Worm (Caenorhabditis elegans) whole organism, L1 larva: ENCODE data around the gene C08B6.6.
A peak's percentile ranks its signal among the peaks of the same experiment; 100 is the strongest.

Source experiments
- C04F5.9 ChIP-seq: sonication (generic microtip); optimal IDR thresholded peaks from 2 replicates; lab custom pipeline; 2016; ENCODE audit warnings: missing genetic modification characterization, missing compliant biosample characterization
- C16A3.4 ChIP-seq: fragments of 150-350 bp; optimal IDR thresholded peaks from 2 replicates; lab custom pipeline; 2014; ENCODE audit warnings: missing biosample characterization, missing genetic modification characterization
- C34B4.2 ChIP-seq: sonication (generic microtip); optimal IDR thresholded peaks from 2 replicates; lab custom pipeline; 2017; ENCODE audit warnings: mild to moderate bottlenecking, missing genetic modification characterization, missing compliant biosample characterization
- F16B12.6 ChIP-seq: fragments of 150-350 bp; optimal IDR thresholded peaks from 2 replicates; lab custom pipeline; 2014; ENCODE audit warnings: missing biosample characterization, missing genetic modification characterization
- alr-1 ChIP-seq: fragments of 200-800 bp; sonication (Bioruptor generic); optimal IDR thresholded peaks from 2 replicates; lab custom pipeline; 2018; ENCODE audit warnings: borderline replicate concordance, mild to moderate bottlenecking, missing genetic modification characterization, missing compliant biosample characterization
- aly-2 ChIP-seq: fragments of 150-350 bp; optimal IDR thresholded peaks from 2 replicates; lab custom pipeline; 2014; ENCODE audit warnings: missing biosample characterization, missing genetic modification characterization
- ama-1 ChIP-seq: fragments of 150-350 bp; optimal IDR thresholded peaks from 2 replicates; lab custom pipeline; 2014
- blmp-1 ChIP-seq: fragments of 150-350 bp; optimal IDR thresholded peaks from 2 replicates; lab custom pipeline; 2014; ENCODE audit warnings: missing biosample characterization, missing genetic modification characterization
- ceh-8 ChIP-seq: fragments of 200-800 bp; sonication (Bioruptor generic); optimal IDR thresholded peaks from 2 replicates; lab custom pipeline; 2018; ENCODE audit warnings: mild to moderate bottlenecking, missing genetic modification characterization, moderate library complexity, missing compliant biosample characterization
- ceh-82 ChIP-seq, 3 experiments: fragments of 150-350 bp in 1 of 3; sonication (generic microtip) in 2 of 3; optimal IDR thresholded peaks; 2 replicates each; lab custom pipeline; 2014 to 2017; ENCODE audit warnings: missing biosample characterization in 3 of 3, missing genetic modification characterization in 3 of 3
- ceh-90 ChIP-seq: sonication (generic microtip); optimal IDR thresholded peaks from 2 replicates; lab custom pipeline; 2016; ENCODE audit warnings: missing genetic modification characterization, missing compliant biosample characterization
- ces-1 ChIP-seq: fragments of 150-350 bp; optimal IDR thresholded peaks from 2 replicates; lab custom pipeline; 2014; ENCODE audit warnings: missing biosample characterization, missing genetic modification reagents, missing genetic modification characterization
- dpl-1 ChIP-seq, 3 experiments: fragments of 150-350 bp in 2 of 3; sonication (generic microtip) in 1 of 3; optimal IDR thresholded peaks; 2 replicates each; lab custom pipeline; 2014 to 2017; ENCODE audit warnings: missing biosample characterization in 3 of 3, missing genetic modification characterization in 3 of 3, missing genetic modification reagents in 3 of 3
- dsc-1 ChIP-seq: sonication (generic microtip); optimal IDR thresholded peaks from 2 replicates; lab custom pipeline; 2016; ENCODE audit warnings: mild to moderate bottlenecking, missing genetic modification characterization, missing compliant biosample characterization
- efl-3 ChIP-seq: fragments of 200-800 bp; sonication (Bioruptor generic); optimal IDR thresholded peaks from 2 replicates; lab custom pipeline; 2018; ENCODE audit warnings: mild to moderate bottlenecking, missing genetic modification characterization, missing compliant biosample characterization
- egl-13 ChIP-seq: sonication (generic microtip); optimal IDR thresholded peaks from 2 replicates; lab custom pipeline; 2016; ENCODE audit warnings: missing genotype, missing genetic modification reagents, missing genetic modification characterization, missing compliant biosample characterization
- egl-27 ChIP-seq, 2 experiments: fragments of 150-350 bp in 1 of 2; sonication (generic microtip); optimal IDR thresholded peaks; 3 replicates each; lab custom pipeline; 2017 to 2018; ENCODE audit warnings: missing biosample characterization in 2 of 2, missing genetic modification characterization in 2 of 2, missing genetic modification reagents in 2 of 2
- elt-2 ChIP-seq: sonication (generic microtip); optimal IDR thresholded peaks from 2 replicates; lab custom pipeline; 2016; ENCODE audit warnings: missing genetic modification characterization, mild to moderate bottlenecking, inconsistent platforms, missing compliant biosample characterization, missing genetic modification reagents
- elt-3 ChIP-seq, 6 experiments: fragments of 150-350 bp in 1 of 6; sonication (generic microtip); optimal IDR thresholded peaks; 2 replicates each; lab custom pipeline; 2017 to 2018; ENCODE audit warnings: missing biosample characterization in 6 of 6, missing genetic modification characterization in 6 of 6, inconsistent platforms in 1 of 6
- ets-5 ChIP-seq: fragments of 200-800 bp; sonication (Bioruptor generic); IDR thresholded peaks from 2 replicates; pipeline ENCODE4 v1.3.6; 2022; ENCODE audit warnings: missing genetic modification characterization, missing compliant biosample characterization
- fkh-10 ChIP-seq: sonication (generic microtip); optimal IDR thresholded peaks from 2 replicates; lab custom pipeline; 2017; ENCODE audit warnings: missing biosample characterization, missing genetic modification reagents, missing genetic modification characterization
- fkh-4 ChIP-seq: sonication (generic microtip); optimal IDR thresholded peaks from 2 replicates; lab custom pipeline; 2016; ENCODE audit warnings: missing compliant biosample characterization, missing genetic modification characterization, borderline replicate concordance
- fkh-8 ChIP-seq: sonication (generic microtip); optimal IDR thresholded peaks from 2 replicates; lab custom pipeline; 2016; ENCODE audit warnings: mild to moderate bottlenecking, missing genetic modification characterization, missing compliant biosample characterization
- hlh-17 ChIP-seq: fragments of 200-800 bp; sonication (Bioruptor generic); optimal IDR thresholded peaks from 2 replicates; lab custom pipeline; 2018; ENCODE audit warnings: missing genetic modification characterization, mild to moderate bottlenecking, missing compliant biosample characterization, moderate library complexity, borderline replicate concordance
- hlh-4 ChIP-seq: sonication (generic microtip); optimal IDR thresholded peaks from 2 replicates; lab custom pipeline; 2016; ENCODE audit warnings: mild to moderate bottlenecking, missing genetic modification characterization, missing compliant biosample characterization
- irx-1 ChIP-seq: sonication (generic microtip); optimal IDR thresholded peaks from 2 replicates; lab custom pipeline; 2016; ENCODE audit warnings: missing genetic modification characterization, missing compliant biosample characterization
- isw-1 ChIP-seq: fragments of 200-800 bp; sonication (Bioruptor generic); IDR thresholded peaks from 2 replicates; pipeline ENCODE4 v1.3.6; 2022; ENCODE audit warnings: missing genetic modification characterization, missing compliant biosample characterization
- lin-13 ChIP-seq: fragments of 150-350 bp; optimal IDR thresholded peaks from 2 replicates; lab custom pipeline; 2014; ENCODE audit warnings: missing biosample characterization, missing genetic modification reagents, missing genetic modification characterization
- lin-14 ChIP-seq: fragments of 200-800 bp; sonication (Bioruptor generic); optimal IDR thresholded peaks from 2 replicates; lab custom pipeline; 2018; ENCODE audit warnings: mild to moderate bottlenecking, missing genetic modification characterization, moderate library complexity, missing compliant biosample characterization
- lin-35 ChIP-seq, 2 experiments: fragments of 150-350 bp; optimal IDR thresholded peaks; 2 replicates each; lab custom pipeline; 2014; ENCODE audit warnings: missing biosample characterization in 2 of 2, missing genetic modification characterization in 2 of 2, missing genetic modification reagents in 2 of 2
- lin-39 ChIP-seq: fragments of 150-350 bp; optimal IDR thresholded peaks from 2 replicates; lab custom pipeline; 2014; ENCODE audit warnings: missing biosample characterization, missing genetic modification reagents, missing genetic modification characterization
- lir-3 ChIP-seq: sonication (generic microtip); optimal IDR thresholded peaks from 2 replicates; lab custom pipeline; 2016; ENCODE audit warnings: mild to moderate bottlenecking, missing genetic modification characterization, moderate library complexity, missing compliant biosample characterization; ENCODE audit not compliant: poor library complexity
- lsy-2 ChIP-seq, 2 experiments: fragments of 150-350 bp; optimal IDR thresholded peaks; 2 replicates each; lab custom pipeline; 2014; ENCODE audit warnings: missing biosample characterization in 2 of 2, missing genetic modification characterization in 2 of 2
- mef-2 ChIP-seq: fragments of 150-350 bp; optimal IDR thresholded peaks from 2 replicates; lab custom pipeline; 2014; ENCODE audit warnings: missing biosample characterization, missing genetic modification characterization
- nhr-11 ChIP-seq: fragments of 150-350 bp; optimal IDR thresholded peaks from 2 replicates; lab custom pipeline; 2014; ENCODE audit warnings: missing biosample characterization, missing genetic modification characterization
- nhr-28 ChIP-seq: fragments of 150-350 bp; optimal IDR thresholded peaks from 2 replicates; lab custom pipeline; 2014; ENCODE audit warnings: missing biosample characterization, missing genetic modification characterization
- nhr-71 ChIP-seq: sonication (generic microtip); optimal IDR thresholded peaks from 2 replicates; lab custom pipeline; 2016; ENCODE audit warnings: mild to moderate bottlenecking, missing genetic modification characterization, moderate library complexity, missing compliant biosample characterization
- nhr-84 ChIP-seq: sonication (generic microtip); optimal IDR thresholded peaks from 2 replicates; lab custom pipeline; 2017; ENCODE audit warnings: missing biosample characterization, missing genetic modification characterization
- pag-3 ChIP-seq: sonication (generic microtip); optimal IDR thresholded peaks from 2 replicates; lab custom pipeline; 2017; ENCODE audit warnings: missing genetic modification characterization, mild to moderate bottlenecking, missing compliant biosample characterization, antibody characterized with exemption, borderline replicate concordance; ENCODE audit not compliant: insufficient read depth
- pqm-1 ChIP-seq: sonication (generic microtip); optimal IDR thresholded peaks from 3 replicates; lab custom pipeline; 2017; ENCODE audit warnings: missing biosample characterization, missing genetic modification characterization
- rnt-1 ChIP-seq: sonication (generic microtip); optimal IDR thresholded peaks from 2 replicates; lab custom pipeline; 2016; ENCODE audit warnings: mild to moderate bottlenecking, missing genetic modification characterization, moderate library complexity, missing compliant biosample characterization
- skn-1 ChIP-seq: fragments of 150-350 bp; optimal IDR thresholded peaks from 2 replicates; lab custom pipeline; 2014; ENCODE audit warnings: missing biosample characterization, missing genetic modification characterization
- sox-4 ChIP-seq: sonication (generic microtip); optimal IDR thresholded peaks from 2 replicates; lab custom pipeline; 2016; ENCODE audit warnings: missing genetic modification characterization, missing compliant biosample characterization
- sptf-1 ChIP-seq: fragments of 150-350 bp; optimal IDR thresholded peaks from 2 replicates; lab custom pipeline; 2014; ENCODE audit warnings: missing biosample characterization, missing genetic modification characterization
- sup-37 ChIP-seq: fragments of 200-800 bp; sonication (Bioruptor generic); optimal IDR thresholded peaks from 2 replicates; lab custom pipeline; 2018; ENCODE audit warnings: mild to moderate bottlenecking, missing genetic modification characterization, missing compliant biosample characterization
- tlp-1 ChIP-seq: fragments of 150-350 bp; optimal IDR thresholded peaks from 2 replicates; lab custom pipeline; 2014; ENCODE audit warnings: missing biosample characterization, missing genetic modification characterization
- unc-130 ChIP-seq: fragments of 150-350 bp; optimal IDR thresholded peaks from 2 replicates; lab custom pipeline; 2017; ENCODE audit warnings: missing biosample characterization, missing genetic modification characterization, inconsistent platforms
- unc-86 ChIP-seq: sonication (generic microtip); optimal IDR thresholded peaks from 2 replicates; lab custom pipeline; 2016; ENCODE audit warnings: missing genetic modification characterization, missing compliant biosample characterization
- unc-98 ChIP-seq: fragments of 200-800 bp; sonication (Bioruptor generic); IDR thresholded peaks from 2 replicates; pipeline ENCODE4 v1.3.6; 2022; ENCODE audit warnings: missing genetic modification characterization, missing compliant biosample characterization
- vab-15 ChIP-seq: sonication (generic microtip); optimal IDR thresholded peaks from 2 replicates; lab custom pipeline; 2017; ENCODE audit warnings: missing genotype, mild to moderate bottlenecking, missing genetic modification characterization, missing compliant biosample characterization
- ztf-11 ChIP-seq, 2 experiments: sonication (generic microtip); optimal IDR thresholded peaks; 2 replicates each; lab custom pipeline; 2016 to 2017; ENCODE audit warnings: missing genetic modification characterization in 2 of 2, missing biosample characterization in 1 of 2, missing compliant biosample characterization in 1 of 2
- ztf-4 ChIP-seq: fragments of 150-350 bp; optimal IDR thresholded peaks from 2 replicates; lab custom pipeline; 2014; ENCODE audit warnings: missing biosample characterization, missing genetic modification characterization

The C08B6.6 gene

ce11 chrV:10134077-10134693 lies 10.8 kb downstream of the C08B6.6 start, which contains the start of the genes C08B6.18, wdr-20 and C08B6.8:
TSS of gene C08B6.18 (minus strand) at chrV:10134127.
TSS of gene wdr-20 (minus strand) at chrV:10134158.
TSS of gene C08B6.8 (plus strand) at chrV:10134643.
- no peak for TF ChIP-seq egl-13 (tag; lab: Kevin White, UChicago)
- no peak for TF ChIP-seq egl-27 (tag; optimal IDR thresholded peaks at IDR 0.05; lab: Kevin White, UChicago)
- TF ChIP-seq elt-2, result no peak
- no peak for TF ChIP-seq dsc-1 (tag; lab: Kevin White, UChicago)
- peak in 1 of 6 experiments; percentile 8 for TF ChIP-seq elt-3 (tag; optimal IDR thresholded peaks at IDR 0.05; lab: Kevin White, UChicago)
- peak; percentile 3 for TF ChIP-seq nhr-71 (tag; lab: Kevin White, UChicago)
- TF ChIP-seq irx-1, result no peak
- TF ChIP-seq rnt-1, result no peak
- TF ChIP-seq C34B4.2 (tag; lab: Kevin White, UChicago), result no peak
- no peak for TF ChIP-seq F16B12.6 (tag; lab: Kevin White, UChicago)
- TF ChIP-seq fkh-10, result no peak
- no peak for TF ChIP-seq nhr-84 (tag; lab: Kevin White, UChicago)
- TF ChIP-seq unc-98, result no peak
- no peak for TF ChIP-seq lin-13 (GFP tag; lab: Kevin White, UChicago)
- no peak for TF ChIP-seq hlh-4 (tag; lab: Kevin White, UChicago)
- TF ChIP-seq ceh-90 (tag; lab: Kevin White, UChicago), result no peak
- no peak for TF ChIP-seq ztf-4 (tag; lab: Kevin White, UChicago)
- no peak for TF ChIP-seq ets-5 (GFP tag; lab: Robert Waterston, UW)
- TF ChIP-seq tlp-1, result no peak
- no peak for TF ChIP-seq pag-3 (tag; lab: Kevin White, UChicago)
- TF ChIP-seq mef-2 (tag; lab: Kevin White, UChicago), result no peak
- no peak for TF ChIP-seq lir-3 (tag; lab: Kevin White, UChicago)
- no peak for TF ChIP-seq unc-130 (tag; lab: Kevin White, UChicago)
- TF ChIP-seq ces-1 (GFP tag; lab: Kevin White, UChicago), result no peak
- no peak for TF ChIP-seq efl-3 (GFP tag; lab: Kevin White, UChicago)
- no peak for TF ChIP-seq pqm-1
- no peak for TF ChIP-seq sox-4 (tag; lab: Kevin White, UChicago)
- peak; percentile 21 to 65 for TF ChIP-seq lsy-2 (tag; optimal IDR thresholded peaks at IDR 0.05; lab: Kevin White, UChicago)
- no peak for TF ChIP-seq ama-1 (lab: Kevin White, UChicago)
- no peak for TF ChIP-seq nhr-28
- no peak for TF ChIP-seq hlh-17 (GFP tag; lab: Kevin White, UChicago)
- TF ChIP-seq isw-1 (GFP tag; lab: Robert Waterston, UW), result no peak
- TF ChIP-seq lin-35 (GFP tag; optimal IDR thresholded peaks at IDR 0.05; lab: Kevin White, UChicago), result peak; percentile 46 to 69
- peak; percentile 19 for TF ChIP-seq blmp-1 (tag; lab: Kevin White, UChicago)
- peak in 2 of 3 experiments; percentile 21 to 58 for TF ChIP-seq dpl-1 (GFP tag; optimal IDR thresholded peaks at IDR 0.05; lab: Kevin White, UChicago)
- TF ChIP-seq skn-1 (tag; lab: Kevin White, UChicago), result peak; percentile 42
- no peak for TF ChIP-seq fkh-8 (tag; lab: Kevin White, UChicago)
- no peak for TF ChIP-seq fkh-4
- TF ChIP-seq nhr-11 (tag; lab: Kevin White, UChicago), result no peak
- TF ChIP-seq alr-1, result no peak
- TF ChIP-seq sup-37, result no peak
- no peak for TF ChIP-seq sptf-1 (tag; lab: Kevin White, UChicago)
- no peak for TF ChIP-seq ceh-8 (GFP tag; lab: Kevin White, UChicago)
- TF ChIP-seq lin-14 (GFP tag; lab: Kevin White, UChicago), result no peak
- TF ChIP-seq ceh-82 (tag; optimal IDR thresholded peaks at IDR 0.05; lab: Kevin White, UChicago), result no peak
- TF ChIP-seq unc-86, result no peak
- no peak for TF ChIP-seq ztf-11 (tag; optimal IDR thresholded peaks at IDR 0.05; lab: Kevin White, UChicago)
- TF ChIP-seq lin-39 (tag; lab: Kevin White, UChicago), result no peak
- TF ChIP-seq C04F5.9, result no peak
- no peak for TF ChIP-seq vab-15 (tag; lab: Kevin White, UChicago)
- peak; percentile 47 for TF ChIP-seq C16A3.4
- TF ChIP-seq aly-2 (tag; lab: Kevin White, UChicago), result no peak
